Worm (Caenorhabditis elegans) whole organism, L2 larva: Measurements from ENCODE around the gene F56B3.2.

Source experiments
- R02D3.7 ChIP-seq: fragments of 150-350 bp; optimal IDR thresholded peaks from 2 replicates; lab custom pipeline; 2014; ENCODE audit warnings: missing biosample characterization, missing genetic modification characterization
- blmp-1 ChIP-seq: sonication (generic microtip); optimal IDR thresholded peaks from 2 replicates; lab custom pipeline; 2017; ENCODE audit warnings: missing genetic modification characterization, mild to moderate bottlenecking, missing compliant biosample characterization, antibody characterized with exemption, moderate library complexity; ENCODE audit not compliant: insufficient read depth
- egl-27 ChIP-seq: sonication (generic microtip); optimal IDR thresholded peaks from 3 replicates; lab custom pipeline; 2017; ENCODE audit warnings: missing biosample characterization, missing genetic modification reagents, missing genetic modification characterization
- lsy-2 ChIP-seq, 2 experiments: fragments of 150-350 bp in 1 of 2; sonication (generic microtip) in 1 of 2; optimal IDR thresholded peaks; 2 replicates each; lab custom pipeline; 2014 to 2017; ENCODE audit warnings: missing biosample characterization in 2 of 2, missing genetic modification characterization in 2 of 2
- peb-1 ChIP-seq: fragments of 150-350 bp; optimal IDR thresholded peaks from 2 replicates; lab custom pipeline; 2014; ENCODE audit warnings: missing biosample characterization, missing genetic modification characterization
- skn-1 ChIP-seq: sonication (generic microtip); optimal IDR thresholded peaks from 2 replicates; lab custom pipeline; 2017; ENCODE audit warnings: missing biosample characterization, missing genetic modification characterization

- TF ChIP-seq peb-1 = no peak
- no peak for TF ChIP-seq skn-1 (tag; lab: Kevin White, UChicago)
- no peak for TF ChIP-seq R02D3.7 (tag; lab: Kevin White, UChicago)
- no peak for TF ChIP-seq lsy-2 (tag; optimal IDR thresholded peaks at IDR 0.05; lab: Kevin White, UChicago)
- no peak for TF ChIP-seq egl-27 (tag; lab: Kevin White, UChicago)
- TF ChIP-seq blmp-1 (tag; lab: Kevin White, UChicago) = no peak
Measured at ce11 chrIV:805693-806092, 37.3 kb upstream of the F56B3.2 start.
